Worm (Caenorhabditis elegans): ENCODE data around the gene kmo-1.
A peak's percentile ranks its signal among the peaks of the same experiment; 100 is the strongest.

Gene kmo-1

DNA sequence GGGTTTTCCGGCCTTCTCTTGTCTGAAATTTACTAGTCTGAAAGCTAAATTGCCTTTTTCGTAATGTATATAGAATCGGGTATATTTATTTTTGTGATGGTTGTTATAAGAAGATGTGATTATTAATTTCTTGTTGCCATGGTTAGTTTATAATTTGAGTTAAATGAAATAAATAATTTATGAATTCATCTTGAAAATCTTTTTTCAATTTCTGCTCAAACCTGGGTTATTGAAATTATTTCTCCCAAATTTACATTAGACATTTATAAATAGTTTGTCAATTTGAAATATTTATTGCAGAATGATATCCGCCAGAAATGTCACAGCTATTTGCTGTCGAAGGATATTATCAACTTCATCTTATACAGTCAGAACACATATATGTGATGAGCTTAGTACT is 21.9 kb downstream of the kmo-1 start, which contains the start of gene dars-2:
Gene dars-2 (plus strand): TSS at position 301 of the 400 bp plus-strand sequence.
- TF ChIP-seq T22C8.4 (GFP tag; IDR thresholded peaks at IDR 0.05) (no peak), ztf-29 (GFP tag; IDR thresholded peaks at IDR 0.05) (no peak), cog-1 (tag; optimal IDR thresholded peaks at IDR 0.05) (no peak), ztf-23 (GFP tag; IDR thresholded peaks at IDR 0.05) (no peak), ref-1 (GFP tag; conservative IDR thresholded peaks at IDR 0.05) (no peak), klf-2 (GFP tag; conservative IDR thresholded peaks at IDR 0.05) (no peak), tab-1 (GFP tag; IDR thresholded peaks at IDR 0.05) (no peak), med-1 (GFP tag; optimal IDR thresholded peaks at IDR 0.05; ENCODE audit: insufficient read depth) (no peak), flt-1 (GFP tag; IDR thresholded peaks at IDR 0.05) (no peak)

ce11 chrV:12047735-12048134 is 22.6 kb downstream of the kmo-1 start:
- TF ChIP-seq klf-2 (GFP tag; conservative IDR thresholded peaks at IDR 0.05) (no peak), flt-1 (GFP tag; IDR thresholded peaks at IDR 0.05) (no peak)

- TF ChIP-seq med-1 (GFP tag; optimal IDR thresholded peaks at IDR 0.05; ENCODE audit: insufficient read depth) (no peak), cog-1 (tag; optimal IDR thresholded peaks at IDR 0.05) (no peak), T22C8.4 (GFP tag; IDR thresholded peaks at IDR 0.05) (no peak), ztf-23 (GFP tag; IDR thresholded peaks at IDR 0.05) (no peak), tab-1 (GFP tag; IDR thresholded peaks at IDR 0.05) (no peak), flt-1 (GFP tag; IDR thresholded peaks at IDR 0.05) (no peak), ztf-29 (GFP tag; IDR thresholded peaks at IDR 0.05) (no peak), ref-1 (GFP tag; conservative IDR thresholded peaks at IDR 0.05) (no peak), klf-2 (GFP tag; conservative IDR thresholded peaks at IDR 0.05) (no peak)
Measured at ce11 chrV:12045132-12045531, 25.2 kb downstream of the kmo-1 start, which contains the start of gene F10C2.5. TSS of gene F10C2.5 (plus strand) at chrV:12045432.

- TF ChIP-seq flt-1 (GFP tag; IDR thresholded peaks at IDR 0.05) (no peak), cog-1 (tag; optimal IDR thresholded peaks at IDR 0.05) (peak; percentile 53)
Measured at ce11 chrV:12040823-12041606, 29.3 kb downstream of the kmo-1 start, which contains the start of the genes kup-1 and F10C2.4. TSS of gene kup-1 (minus strand) at chrV:12040873. TSS of gene F10C2.4 (plus strand) at chrV:12041556.

- TF ChIP-seq klf-2 (GFP tag; conservative IDR thresholded peaks at IDR 0.05) (no peak), ztf-23 (GFP tag; IDR thresholded peaks at IDR 0.05) (no peak), tab-1 (GFP tag; IDR thresholded peaks at IDR 0.05) (no peak), T22C8.4 (GFP tag; IDR thresholded peaks at IDR 0.05) (no peak), med-1 (GFP tag; optimal IDR thresholded peaks at IDR 0.05; ENCODE audit: insufficient read depth) (no peak), flt-1 (GFP tag; IDR thresholded peaks at IDR 0.05) (no peak)
Measured at ce11 chrV:12039755-12040154, 30.6 kb downstream of the kmo-1 start.

ce11 chrV:12038783-12039182 is 31.5 kb downstream of the kmo-1 start:
- TF ChIP-seq ztf-23 (GFP tag; IDR thresholded peaks at IDR 0.05) (peak; percentile 67; the same call in 1 of the 2 replicates), ztf-29 (GFP tag; IDR thresholded peaks at IDR 0.05) (no peak), ref-1 (GFP tag; conservative IDR thresholded peaks at IDR 0.05) (0 out of 2 replicates have a peak, but pooled peaks have one; percentile 8), T22C8.4 (GFP tag; IDR thresholded peaks at IDR 0.05) (no peak), flt-1 (GFP tag; IDR thresholded peaks at IDR 0.05) (0 out of 2 replicates have a peak, but pooled peaks have one; percentile 36), tab-1 (GFP tag; IDR thresholded peaks at IDR 0.05) (no peak; the same call in 1 of the 2 replicates)

- TF ChIP-seq klf-2 (GFP tag; conservative IDR thresholded peaks at IDR 0.05) (no peak), ztf-29 (GFP tag; IDR thresholded peaks at IDR 0.05) (no peak), flt-1 (GFP tag; IDR thresholded peaks at IDR 0.05) (no peak), cog-1 (tag; optimal IDR thresholded peaks at IDR 0.05) (no peak), med-1 (GFP tag; optimal IDR thresholded peaks at IDR 0.05; ENCODE audit: insufficient read depth) (no peak), ref-1 (GFP tag; conservative IDR thresholded peaks at IDR 0.05) (no peak), tab-1 (GFP tag; IDR thresholded peaks at IDR 0.05) (no peak), T22C8.4 (GFP tag; IDR thresholded peaks at IDR 0.05) (no peak), ztf-23 (GFP tag; IDR thresholded peaks at IDR 0.05) (no peak)
Measured at ce11 chrV:12038317-12038716, 32.0 kb downstream of the kmo-1 start.

ce11 chrV:12037889-12038288 is 32.4 kb downstream of the kmo-1 start:
- TF ChIP-seq flt-1 (GFP tag; IDR thresholded peaks at IDR 0.05) (no peak), tab-1 (GFP tag; IDR thresholded peaks at IDR 0.05) (no peak), cog-1 (tag; optimal IDR thresholded peaks at IDR 0.05) (no peak), ref-1 (GFP tag; conservative IDR thresholded peaks at IDR 0.05) (no peak), ztf-23 (GFP tag; IDR thresholded peaks at IDR 0.05) (no peak), T22C8.4 (GFP tag; IDR thresholded peaks at IDR 0.05) (no peak), ztf-29 (GFP tag; IDR thresholded peaks at IDR 0.05) (no peak), klf-2 (GFP tag; conservative IDR thresholded peaks at IDR 0.05) (no peak), med-1 (GFP tag; optimal IDR thresholded peaks at IDR 0.05; ENCODE audit: insufficient read depth) (no peak)

DNA sequence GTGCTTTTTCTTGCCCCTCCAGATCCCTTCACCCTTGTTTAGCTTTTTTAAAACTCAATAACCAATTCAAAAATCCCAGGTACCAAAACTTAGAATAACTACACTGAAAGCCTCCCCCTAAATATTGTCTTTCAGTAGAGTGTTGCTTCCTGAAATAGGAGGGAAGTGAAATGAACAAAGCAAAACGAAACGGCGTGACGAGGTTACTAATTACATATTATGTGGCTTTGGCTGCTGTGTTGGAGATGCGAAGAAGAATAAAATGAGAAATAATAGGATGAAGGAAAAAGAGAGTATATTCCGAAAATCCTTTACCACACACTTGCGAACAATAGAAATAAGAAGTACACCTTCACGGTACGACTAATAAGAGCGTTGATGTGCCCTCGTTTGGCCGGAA is 34.2 kb downstream of the kmo-1 start:
- TF ChIP-seq med-1 (GFP tag; optimal IDR thresholded peaks at IDR 0.05; ENCODE audit: insufficient read depth) (no peak), ztf-23 (GFP tag; IDR thresholded peaks at IDR 0.05) (no peak), tab-1 (GFP tag; IDR thresholded peaks at IDR 0.05) (no peak), ztf-29 (GFP tag; IDR thresholded peaks at IDR 0.05) (no peak), flt-1 (GFP tag; IDR thresholded peaks at IDR 0.05) (no peak), cog-1 (tag; optimal IDR thresholded peaks at IDR 0.05) (no peak), klf-2 (GFP tag; conservative IDR thresholded peaks at IDR 0.05) (no peak), T22C8.4 (GFP tag; IDR thresholded peaks at IDR 0.05) (no peak)

ce11 chrV:12033841-12034240 is 36.5 kb downstream of the kmo-1 start:
- TF ChIP-seq T22C8.4 (GFP tag; IDR thresholded peaks at IDR 0.05), result no peak
- no peak for TF ChIP-seq klf-2 (GFP tag; conservative IDR thresholded peaks at IDR 0.05)
- no peak for TF ChIP-seq ztf-23 (GFP tag; IDR thresholded peaks at IDR 0.05)
- no peak for TF ChIP-seq cog-1 (tag; optimal IDR thresholded peaks at IDR 0.05)
- no peak for TF ChIP-seq ref-1 (GFP tag; conservative IDR thresholded peaks at IDR 0.05)
- TF ChIP-seq tab-1 (GFP tag; IDR thresholded peaks at IDR 0.05), result no peak
- no peak for TF ChIP-seq med-1 (GFP tag; optimal IDR thresholded peaks at IDR 0.05; ENCODE audit: insufficient read depth)
- TF ChIP-seq ztf-29 (GFP tag; IDR thresholded peaks at IDR 0.05), result no peak
- TF ChIP-seq flt-1 (GFP tag; IDR thresholded peaks at IDR 0.05), result no peak
